Worm (Caenorhabditis elegans): ENCODE measurements around the gene F33C8.4.

Gene F33C8.4

DNA sequence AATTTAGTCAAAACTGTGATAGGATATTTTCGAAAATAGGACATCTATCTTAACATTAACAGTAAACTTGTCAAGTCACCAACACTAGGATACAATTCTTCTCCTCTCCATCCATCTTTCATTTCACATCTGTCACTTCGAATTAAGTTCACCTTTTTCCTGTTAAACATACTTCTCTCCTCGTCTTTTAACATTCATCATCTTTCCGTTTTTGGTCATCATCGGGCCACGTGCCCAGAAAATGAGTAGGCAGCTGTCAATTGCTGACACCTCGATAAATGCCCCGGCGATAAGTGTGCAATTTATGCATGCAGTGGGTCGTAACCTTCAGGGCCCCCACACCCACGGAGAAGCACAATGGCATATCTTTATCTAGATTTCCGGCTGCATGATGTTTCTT is 48.1 kb downstream of the F33C8.4 start:
- no peak for TF ChIP-seq him-1 (tag; optimal IDR thresholded peaks at IDR 0.05)
- no peak for TF ChIP-seq dao-5 (tag; optimal IDR thresholded peaks at IDR 0.05)
- TF ChIP-seq W03F9.2 (tag; optimal IDR thresholded peaks at IDR 0.05): no peak

DNA sequence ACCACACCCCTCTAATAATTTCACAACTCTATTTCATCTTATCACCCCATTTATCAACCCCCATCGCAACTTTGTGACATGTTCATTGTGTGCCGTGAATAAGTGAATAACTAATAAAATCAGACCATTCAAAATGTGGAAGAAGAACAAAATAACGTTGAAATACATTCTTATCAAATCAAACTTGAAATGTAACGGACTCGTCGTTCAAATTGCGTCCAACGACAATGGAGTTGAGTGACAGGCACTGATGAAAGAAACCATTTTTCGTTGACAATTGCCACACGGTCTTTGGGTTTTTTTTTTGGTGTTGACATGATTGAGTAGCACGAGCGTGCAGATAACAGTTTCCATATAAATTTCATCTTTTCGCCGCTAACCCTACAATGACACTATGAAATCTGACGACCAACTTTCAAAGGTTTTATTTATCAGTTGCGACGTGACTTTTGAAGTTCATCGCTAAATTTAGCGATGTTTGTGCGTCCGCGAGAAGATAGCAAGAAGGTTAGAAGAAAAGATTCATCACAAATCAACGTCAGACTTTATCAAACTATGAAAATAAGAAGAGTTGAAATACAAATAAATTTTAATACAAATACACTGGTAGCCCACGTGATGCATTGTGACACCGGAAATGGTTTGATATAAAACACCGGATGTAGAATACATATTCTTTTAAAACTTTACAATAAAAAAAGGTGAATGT is 51.5 kb downstream of the F33C8.4 start:
- TF ChIP-seq W03F9.2 (tag; optimal IDR thresholded peaks at IDR 0.05) (peak; percentile 32), dao-5 (tag; optimal IDR thresholded peaks at IDR 0.05) (no peak)

Data from whole organism, L4/young adult.